Fruit fly (Drosophila melanogaster): Measurements from ENCODE around the gene vvl.

Gene vvl

dm6 chr3L:6747127-6747526 lies 42.8 kb upstream of the vvl start (continued):
- no peak for TF ChIP-seq fd85E (GFP tag; optimal IDR thresholded peaks at IDR 0.05)
- TF ChIP-seq CG11762 (GFP tag; optimal IDR thresholded peaks at IDR 0.05; ENCODE audit: insufficient read depth) = no peak
- peak; percentile 34; the same call in 2 of the 3 replicates for TF ChIP-seq eg (GFP tag; IDR thresholded peaks at IDR 0.05)
- peak; percentile 50 for TF ChIP-seq dsx (GFP tag; optimal IDR thresholded peaks at IDR 0.05; ENCODE audit: poor library complexity, severe bottlenecking)
- TF ChIP-seq Hr4 (GFP tag; optimal IDR thresholded peaks at IDR 0.05) = peak; percentile 49
- TF ChIP-seq CG34406 (GFP tag; optimal IDR thresholded peaks at IDR 0.05) = no peak
- TF ChIP-seq CG32006 (GFP tag; optimal IDR thresholded peaks at IDR 0.05) = peak; percentile 28
- TF ChIP-seq Ets96B (tag; optimal IDR thresholded peaks at IDR 0.05) = peak; percentile 33
- TF ChIP-seq CG8319 (GFP tag; optimal IDR thresholded peaks at IDR 0.05) = no peak
- peak; percentile 38 for TF ChIP-seq acj6 (GFP tag; optimal IDR thresholded peaks at IDR 0.05)
- no peak for TF ChIP-seq CG6792 (GFP tag; optimal IDR thresholded peaks at IDR 0.05)
- no peak for TF ChIP-seq Blimp-1 (GFP tag; optimal IDR thresholded peaks at IDR 0.05)
- no peak for TF ChIP-seq Gug (GFP tag; IDR thresholded peaks at IDR 0.05)
- TF ChIP-seq ss (GFP tag; optimal IDR thresholded peaks at IDR 0.05) = no peak
- peak; percentile 51 for TF ChIP-seq Smox (GFP tag; optimal IDR thresholded peaks at IDR 0.05)

dm6 chr3L:6750835-6751234 lies 39.1 kb upstream of the vvl start:
- TF ChIP-seq CG3032 (tag; optimal IDR thresholded peaks at IDR 0.05) = no peak
- no peak for TF ChIP-seq dsx (GFP tag; optimal IDR thresholded peaks at IDR 0.05; ENCODE audit: poor library complexity, severe bottlenecking)
- TF ChIP-seq CG32006 (GFP tag; optimal IDR thresholded peaks at IDR 0.05) = no peak
- TF ChIP-seq cyc (GFP tag; optimal IDR thresholded peaks at IDR 0.05) = no peak
- no peak for TF ChIP-seq CG8632 (GFP tag; optimal IDR thresholded peaks at IDR 0.05)

- TF ChIP-seq pdm3 (GFP tag; optimal IDR thresholded peaks at IDR 0.05) (no peak), Ets96B (tag; optimal IDR thresholded peaks at IDR 0.05) (peak; percentile 33), CG32006 (GFP tag; optimal IDR thresholded peaks at IDR 0.05) (no peak), Sox14 (GFP tag; optimal IDR thresholded peaks at IDR 0.05) (peak; percentile 47), Eip75B (GFP tag; optimal IDR thresholded peaks at IDR 0.05) (peak; percentile 18), CG9139 (GFP tag; optimal IDR thresholded peaks at IDR 0.05) (no peak), CG3919 (GFP tag; optimal IDR thresholded peaks at IDR 0.05) (no peak), CG10631 (GFP tag; optimal IDR thresholded peaks at IDR 0.05) (peak; percentile 65), CG6808 (GFP tag; optimal IDR thresholded peaks at IDR 0.05) (no peak), CG31627 (GFP tag; optimal IDR thresholded peaks at IDR 0.05) (peak; percentile 25), acj6 (GFP tag; optimal IDR thresholded peaks at IDR 0.05) (peak; percentile 58), esn (GFP tag; optimal IDR thresholded peaks at IDR 0.05) (peak; percentile 36), achi (GFP tag; optimal IDR thresholded peaks at IDR 0.05) (peak; percentile 46), Ets21C (GFP tag; optimal IDR thresholded peaks at IDR 0.05) (peak; percentile 18), CG11762 (GFP tag; optimal IDR thresholded peaks at IDR 0.05; ENCODE audit: insufficient read depth) (peak; percentile 17), Sox15 (GFP tag; optimal IDR thresholded peaks at IDR 0.05) (no peak), ss (GFP tag; optimal IDR thresholded peaks at IDR 0.05) (no peak), spab (GFP tag; optimal IDR thresholded peaks at IDR 0.05) (no peak), Blimp-1 (GFP tag; optimal IDR thresholded peaks at IDR 0.05) (peak; percentile 44), CG8632 (GFP tag; optimal IDR thresholded peaks at IDR 0.05) (peak; percentile 35), OdsH (GFP tag; optimal IDR thresholded peaks at IDR 0.05) (no peak), CG34406 (GFP tag; optimal IDR thresholded peaks at IDR 0.05) (no peak), CG4318 (GFP tag; optimal IDR thresholded peaks at IDR 0.05) (no peak), CG3032 (tag; optimal IDR thresholded peaks at IDR 0.05) (peak; percentile 27), Hr4 (GFP tag; optimal IDR thresholded peaks at IDR 0.05) (no peak), Gug (GFP tag; IDR thresholded peaks at IDR 0.05) (no peak), Hr39 (GFP tag; optimal IDR thresholded peaks at IDR 0.05) (peak; percentile 19), CG8319 (GFP tag; optimal IDR thresholded peaks at IDR 0.05) (no peak), eg (GFP tag; IDR thresholded peaks at IDR 0.05) (peak; percentile 27; the same call in 1 of the 3 replicates), topi (GFP tag; optimal IDR thresholded peaks at IDR 0.05) (peak; percentile 4), lz (GFP tag; optimal IDR thresholded peaks at IDR 0.05) (peak; percentile 37), CG6792 (GFP tag; optimal IDR thresholded peaks at IDR 0.05) (no peak), Met (GFP tag; optimal IDR thresholded peaks at IDR 0.05) (peak; percentile 37), CG11294 (GFP tag; IDR thresholded peaks at IDR 0.05) (no peak), fd59A (GFP tag; optimal IDR thresholded peaks at IDR 0.05) (no peak), CG10669 (GFP tag; optimal IDR thresholded peaks at IDR 0.05) (no peak), CG6854 (GFP tag; optimal IDR thresholded peaks at IDR 0.05) (no peak), Eip93F (GFP tag; optimal IDR thresholded peaks at IDR 0.05) (no peak), svp (GFP tag) (no peak)
Measured at dm6 chr3L:6752278-6753096, 37.5 kb upstream of the vvl start, which contains the start of the genes velo and Sbds. Gene velo, minus strand, starts transcription at chr3L:6752752. Gene Sbds, plus strand, starts transcription at chr3L:6752913.
